Worm (Caenorhabditis elegans) whole organism, L4 larva: ENCODE results near the gene F54E7.9.

Source experiments
- Y105C5A.15 ChIP-seq: fragments of 200-800 bp; sonication (Bioruptor generic); IDR thresholded peaks from 2 replicates; pipeline ENCODE4 v1.3.6; 2022; ENCODE audit warnings: missing genetic modification characterization, missing compliant biosample characterization
- aha-1 ChIP-seq: fragments of 150-350 bp; peaks from one replicate; lab custom pipeline; 2014; ENCODE audit warnings: missing biosample characterization, missing genetic modification characterization
- ceh-32 ChIP-seq: sonication (generic microtip); optimal IDR thresholded peaks from 2 replicates; lab custom pipeline; 2016; ENCODE audit warnings: mild to moderate bottlenecking, missing genetic modification characterization, missing compliant biosample characterization; ENCODE audit not compliant: poor library complexity
- ctbp-1 ChIP-seq: fragments of 200-800 bp; sonication (Bioruptor generic); IDR thresholded peaks from 2 replicates; pipeline ENCODE4 v1.3.6; 2022; ENCODE audit warnings: missing genetic modification reagents, missing genetic modification characterization, missing compliant biosample characterization
- daf-16 ChIP-seq, 3 experiments: sonication (generic microtip); optimal IDR thresholded peaks; 2 replicates each; lab custom pipeline; 2016 to 2017; ENCODE audit warnings: missing genetic modification characterization in 3 of 3, missing genetic modification reagents in 3 of 3, mild to moderate bottlenecking in 2 of 3, missing compliant biosample characterization in 2 of 3, missing biosample characterization in 1 of 3, moderate library complexity in 1 of 3
- daf-19 ChIP-seq: fragments of 200-800 bp; sonication (Bioruptor generic); conservative IDR thresholded peaks from 2 replicates; pipeline ENCODE4 v1.3.6; 2022; ENCODE audit warnings: missing genetic modification characterization, missing compliant biosample characterization
- daf-8 ChIP-seq: fragments of 200-800 bp; sonication (Bioruptor generic); IDR thresholded peaks from 2 replicates; pipeline ENCODE4 v1.3.6; 2022; ENCODE audit warnings: missing genetic modification characterization, missing compliant biosample characterization
- duxl-1 ChIP-seq: sonication (generic microtip); optimal IDR thresholded peaks from 2 replicates; lab custom pipeline; 2016; ENCODE audit warnings: mild to moderate bottlenecking, missing genetic modification characterization, moderate library complexity, missing compliant biosample characterization; ENCODE audit not compliant: poor library complexity
- gei-8 ChIP-seq: fragments of 200-800 bp; sonication (Bioruptor generic); optimal IDR thresholded peaks from 2 replicates; lab custom pipeline; 2018; ENCODE audit warnings: mild to moderate bottlenecking, missing genetic modification characterization, missing compliant biosample characterization
- hif-1 ChIP-seq, 2 experiments: sonication (generic microtip); optimal IDR thresholded peaks; 2 replicates each; lab custom pipeline; 2016 to 2017; ENCODE audit warnings: missing compliant biosample characterization in 2 of 2, missing genetic modification characterization in 2 of 2, missing genetic modification reagents in 2 of 2, missing genotype in 2 of 2, mild to moderate bottlenecking in 1 of 2
- lin-1 ChIP-seq: fragments of 200-800 bp; sonication (Bioruptor generic); IDR thresholded peaks from 2 replicates; pipeline ENCODE4 v1.3.6; 2022; ENCODE audit warnings: missing genetic modification reagents, missing genetic modification characterization, missing compliant biosample characterization
- lin-39 ChIP-seq: fragments of 150-350 bp; optimal IDR thresholded peaks from 2 replicates; lab custom pipeline; 2014; ENCODE audit warnings: missing biosample characterization, missing genetic modification reagents, missing genetic modification characterization
- lsy-2 ChIP-seq, 2 experiments: fragments of 150-350 bp in 1 of 2; sonication (generic microtip) in 1 of 2; optimal IDR thresholded peaks; 2 replicates each; lab custom pipeline; 2014 to 2017; ENCODE audit warnings: missing biosample characterization in 2 of 2, missing genetic modification characterization in 2 of 2
- madf-5 ChIP-seq, 2 experiments: fragments of 200-800 bp; sonication (Bioruptor generic); IDR thresholded peaks; 2 replicates each; pipeline ENCODE4 v1.3.6; 2022; ENCODE audit warnings: missing compliant biosample characterization in 2 of 2, missing genetic modification characterization in 2 of 2
- mep-1 ChIP-seq: fragments of 150-350 bp; sonication (generic microtip); optimal IDR thresholded peaks from 3 replicates; lab custom pipeline; 2014; ENCODE audit warnings: missing biosample characterization, missing genetic modification characterization
- mes-2 ChIP-seq: sonication (generic microtip); optimal IDR thresholded peaks from 2 replicates; lab custom pipeline; 2016; ENCODE audit warnings: missing genotype, mild to moderate bottlenecking, missing genetic modification characterization, missing compliant biosample characterization; ENCODE audit not compliant: poor library complexity, severe bottlenecking
- mxl-3 ChIP-seq: fragments of 200-800 bp; sonication (Bioruptor generic); optimal IDR thresholded peaks from 2 replicates; lab custom pipeline; 2018; ENCODE audit warnings: mild to moderate bottlenecking, missing genetic modification characterization, missing compliant biosample characterization
- nhr-11 ChIP-seq: fragments of 150-350 bp; optimal IDR thresholded peaks from 2 replicates; lab custom pipeline; 2014; ENCODE audit warnings: missing biosample characterization, missing genetic modification characterization
- nhr-25 ChIP-seq: sonication (generic microtip); optimal IDR thresholded peaks from 2 replicates; lab custom pipeline; 2017; ENCODE audit warnings: missing genetic modification characterization, mild to moderate bottlenecking, missing compliant biosample characterization, antibody characterized with exemption, moderate library complexity, borderline replicate concordance; ENCODE audit not compliant: insufficient read depth
- nhr-48 ChIP-seq: sonication (generic microtip); optimal IDR thresholded peaks from 2 replicates; lab custom pipeline; 2016; ENCODE audit warnings: mild to moderate bottlenecking, missing genetic modification characterization, missing compliant biosample characterization
- nhr-6 ChIP-seq: fragments of 150-350 bp; optimal IDR thresholded peaks from 2 replicates; lab custom pipeline; 2014; ENCODE audit warnings: missing biosample characterization, missing genetic modification characterization
- pqm-1 ChIP-seq: sonication (generic microtip); optimal IDR thresholded peaks from 2 replicates; lab custom pipeline; 2017; ENCODE audit warnings: missing biosample characterization, missing genetic modification characterization
- saeg-2 ChIP-seq: fragments of 200-800 bp; sonication (Bioruptor generic); IDR thresholded peaks from 2 replicates; pipeline ENCODE4 v1.3.6; 2022; ENCODE audit warnings: missing genetic modification reagents, missing genetic modification characterization, missing compliant biosample characterization
- spr-1 ChIP-seq: sonication (generic microtip); optimal IDR thresholded peaks from 2 replicates; lab custom pipeline; 2016; ENCODE audit warnings: mild to moderate bottlenecking, missing genetic modification characterization, missing compliant biosample characterization
- tag-97 ChIP-seq: fragments of 200-800 bp; sonication (Bioruptor generic); IDR thresholded peaks from 2 replicates; pipeline ENCODE4 v1.3.6; 2022; ENCODE audit warnings: missing genetic modification characterization, missing compliant biosample characterization
- tra-1 ChIP-seq: fragments of 200-800 bp; sonication (Bioruptor generic); IDR thresholded peaks from 2 replicates; pipeline ENCODE4 v1.3.6; 2022; ENCODE audit warnings: missing genetic modification reagents, missing genetic modification characterization, missing compliant biosample characterization
- unc-62 ChIP-seq, 3 experiments: fragments of 150-350 bp in 1 of 3; sonication (generic microtip); optimal IDR thresholded peaks in 2 of 3; peaks in 1 of 3; 1 replicate in 1 of 3; 2 replicates in 2 of 3; lab custom pipeline; 2014 to 2017; ENCODE audit warnings: missing biosample characterization in 3 of 3, missing genetic modification characterization in 3 of 3, missing genetic modification reagents in 3 of 3, missing genotype in 1 of 3
- vab-7 ChIP-seq: fragments of 200-800 bp; sonication (Bioruptor generic); IDR thresholded peaks from 2 replicates; pipeline ENCODE4 v1.3.6; 2022; ENCODE audit warnings: missing genetic modification reagents, missing genetic modification characterization, missing compliant biosample characterization
- zip-11 ChIP-seq: fragments of 200-800 bp; sonication (Bioruptor generic); IDR thresholded peaks from 2 replicates; pipeline ENCODE4 v1.3.6; 2022; ENCODE audit warnings: missing genetic modification characterization, missing compliant biosample characterization
- zip-2 ChIP-seq: fragments of 150-350 bp; optimal IDR thresholded peaks from 2 replicates; lab custom pipeline; 2014; ENCODE audit warnings: missing biosample characterization, missing genetic modification characterization

F54E7.9 gene

ce11 chrIII:5632426-5632976 lies 45.2 kb downstream of the F54E7.9 start (continued):
- TF ChIP-seq ceh-32 (tag; lab: Kevin White, UChicago): no peak
- peak in 1 of 2 experiments; percentile 12 for TF ChIP-seq hif-1 (tag; optimal IDR thresholded peaks at IDR 0.05; lab: Kevin White, UChicago)
- no peak for TF ChIP-seq Y105C5A.15 (GFP tag; lab: Robert Waterston, UW)
- TF ChIP-seq daf-8 (GFP tag; lab: Robert Waterston, UW): no peak
- TF ChIP-seq ctbp-1: 0 out of 2 replicates have a peak, but pooled peaks have one; percentile 36
- no peak for TF ChIP-seq lin-39
- TF ChIP-seq nhr-48: no peak
- no peak for TF ChIP-seq mes-2 (tag; lab: Kevin White, UChicago)
- 0 out of 2 replicates have a peak, but pooled peaks have one; percentile 15 for TF ChIP-seq vab-7 (GFP tag; lab: Robert Waterston, UW)
- TF ChIP-seq duxl-1 (tag; lab: Kevin White, UChicago): no peak
- no peak for TF ChIP-seq saeg-2 (GFP tag; lab: Robert Waterston, UW)
- TF ChIP-seq daf-16 (GFP tag; optimal IDR thresholded peaks at IDR 0.05; lab: Kevin White, UChicago): no peak
- no peak for TF ChIP-seq daf-16 (tag; optimal IDR thresholded peaks at IDR 0.05; lab: Kevin White, UChicago)
- TF ChIP-seq pqm-1 (tag; lab: Kevin White, UChicago): no peak
- TF ChIP-seq lsy-2 (tag; optimal IDR thresholded peaks at IDR 0.05; lab: Kevin White, UChicago): peak in 1 of 2 experiments; percentile 38
- TF ChIP-seq lin-1: no peak
- TF ChIP-seq nhr-25 (tag; lab: Kevin White, UChicago): no peak
- TF ChIP-seq mep-1: peak; percentile 3
- no peak for TF ChIP-seq tag-97 (GFP tag; lab: Robert Waterston, UW)
- TF ChIP-seq zip-2 (tag; lab: Kevin White, UChicago): no peak
- TF ChIP-seq, all 104 proteins: peak for 10

- TF ChIP-seq unc-62 (GFP tag; optimal IDR thresholded peaks at IDR 0.05 in 1 of 2; lab: Kevin White, UChicago) (peak in 1 of 2 experiments; percentile 39), unc-62 (tag; optimal IDR thresholded peaks at IDR 0.05; lab: Kevin White, UChicago) (no peak), Y105C5A.15 (GFP tag; lab: Robert Waterston, UW) (no peak), nhr-6 (tag; lab: Kevin White, UChicago) (no peak), zip-11 (GFP tag; lab: Robert Waterston, UW) (no peak), aha-1 (tag; lab: Kevin White, UChicago) (peak; percentile 34)
These were observed 47.3 kb downstream of the F54E7.9 start for ce11 chrIII:5630350-5630749.

DNA sequence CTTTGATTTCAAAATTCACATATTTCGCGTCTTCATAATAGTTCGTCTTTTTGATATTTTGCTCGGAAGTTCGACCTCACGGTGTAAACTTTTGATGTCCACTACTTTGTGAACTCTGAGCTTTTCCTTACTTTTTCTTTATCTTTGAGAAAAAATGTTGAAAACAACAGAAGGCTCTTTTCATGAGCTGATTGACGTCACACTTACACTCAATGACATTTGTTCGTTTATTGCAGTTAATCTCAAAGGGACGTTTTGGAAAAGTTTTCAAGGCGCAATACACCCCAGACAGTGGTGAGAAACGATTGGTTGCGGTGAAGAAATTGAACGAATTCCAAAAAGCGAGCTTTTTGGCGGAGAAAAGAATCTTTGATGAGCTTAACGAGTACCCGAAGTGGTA lies 48.5 kb downstream of the F54E7.9 start:
- TF ChIP-seq gei-8 (GFP tag; lab: Kevin White, UChicago): no peak
- TF ChIP-seq spr-1 (tag; lab: Kevin White, UChicago): no peak
- no peak for TF ChIP-seq Y105C5A.15 (GFP tag; lab: Robert Waterston, UW)
- TF ChIP-seq madf-5 (GFP tag; IDR thresholded peaks at IDR 0.05; lab: Robert Waterston, UW): no peak
- no peak for TF ChIP-seq daf-19 (GFP tag; lab: Robert Waterston, UW)
- TF ChIP-seq duxl-1 (tag; lab: Kevin White, UChicago): no peak
- no peak for TF ChIP-seq mxl-3
- peak in 1 of 2 experiments; percentile 14 for TF ChIP-seq daf-16 (GFP tag; optimal IDR thresholded peaks at IDR 0.05; lab: Kevin White, UChicago)
- TF ChIP-seq daf-16 (tag; optimal IDR thresholded peaks at IDR 0.05; lab: Kevin White, UChicago): no peak
- TF ChIP-seq tra-1 (GFP tag; lab: Robert Waterston, UW): no peak
- TF ChIP-seq nhr-11: peak; percentile 34
